Worm (Caenorhabditis elegans) whole organism, late embryonic: Measurements from ENCODE around the gene srh-99.

Experiments used
- C38D4.7 ChIP-seq: fragments of 200-800 bp; sonication (Bioruptor generic); optimal IDR thresholded peaks from 2 replicates; lab custom pipeline; 2018; ENCODE audit warnings: mild to moderate bottlenecking, missing genetic modification characterization, moderate library complexity, missing compliant biosample characterization
- T23F11.4 ChIP-seq: fragments of 200-800 bp; sonication (Bioruptor generic); optimal IDR thresholded peaks from 2 replicates; lab custom pipeline; 2018; ENCODE audit warnings: mild to moderate bottlenecking, missing genetic modification characterization, missing compliant biosample characterization
- Y22D7AL.16 ChIP-seq: sonication (generic microtip); optimal IDR thresholded peaks from 2 replicates; lab custom pipeline; 2016; ENCODE audit warnings: missing genetic modification characterization, missing compliant biosample characterization
- ahr-1 ChIP-seq: sonication (generic microtip); optimal IDR thresholded peaks from 2 replicates; lab custom pipeline; 2016; ENCODE audit warnings: missing genetic modification characterization, missing compliant biosample characterization
- ama-1 ChIP-seq: fragments of 150-350 bp; optimal IDR thresholded peaks from 2 replicates; lab custom pipeline; 2014
- ceh-14 ChIP-seq: sonication (generic microtip); optimal IDR thresholded peaks from 2 replicates; lab custom pipeline; 2016; ENCODE audit warnings: missing genotype, missing genetic modification characterization, missing compliant biosample characterization
- ceh-19 ChIP-seq: fragments of 200-800 bp; sonication (Bioruptor generic); optimal IDR thresholded peaks from 2 replicates; lab custom pipeline; 2018; ENCODE audit warnings: mild to moderate bottlenecking, missing genetic modification characterization, missing compliant biosample characterization
- ceh-22 ChIP-seq: sonication (generic microtip); optimal IDR thresholded peaks from 2 replicates; lab custom pipeline; 2017; ENCODE audit warnings: missing biosample characterization, missing genetic modification characterization
- ceh-24 ChIP-seq: sonication (generic microtip); optimal IDR thresholded peaks from 2 replicates; lab custom pipeline; 2016; ENCODE audit warnings: mild to moderate bottlenecking, missing genetic modification characterization, missing compliant biosample characterization
- ceh-34 ChIP-seq: sonication (generic microtip); optimal IDR thresholded peaks from 2 replicates; lab custom pipeline; 2016; ENCODE audit warnings: mild to moderate bottlenecking, missing genetic modification characterization, missing compliant biosample characterization
- ceh-48 ChIP-seq: sonication (generic microtip); optimal IDR thresholded peaks from 2 replicates; lab custom pipeline; 2016; ENCODE audit warnings: missing genetic modification characterization, inconsistent platforms, missing compliant biosample characterization
- ceh-9 ChIP-seq: sonication (generic microtip); optimal IDR thresholded peaks from 2 replicates; lab custom pipeline; 2016; ENCODE audit warnings: mild to moderate bottlenecking, missing genetic modification characterization, inconsistent platforms, missing compliant biosample characterization
- che-1 ChIP-seq: sonication (generic microtip); optimal IDR thresholded peaks from 2 replicates; lab custom pipeline; 2016; ENCODE audit warnings: mild to moderate bottlenecking, missing genetic modification characterization, missing compliant biosample characterization
- dve-1 ChIP-seq: sonication (generic microtip); optimal IDR thresholded peaks from 2 replicates; lab custom pipeline; 2017; ENCODE audit warnings: antibody characterized with exemption, mild to moderate bottlenecking, missing genetic modification characterization, missing compliant biosample characterization
- eyg-1 ChIP-seq: sonication (generic microtip); optimal IDR thresholded peaks from 2 replicates; lab custom pipeline; 2016; ENCODE audit warnings: missing genotype, missing genetic modification characterization, missing compliant biosample characterization
- fax-1 ChIP-seq: sonication (generic microtip); optimal IDR thresholded peaks from 2 replicates; lab custom pipeline; 2016; ENCODE audit warnings: missing genotype, missing genetic modification characterization, missing compliant biosample characterization
- fkh-10 ChIP-seq: fragments of 150-350 bp; optimal IDR thresholded peaks from 2 replicates; lab custom pipeline; 2014; ENCODE audit warnings: missing biosample characterization, missing genetic modification reagents, missing genetic modification characterization
- fkh-6 ChIP-seq: sonication (generic microtip); optimal IDR thresholded peaks from 2 replicates; lab custom pipeline; 2016; ENCODE audit warnings: missing genetic modification characterization, missing compliant biosample characterization
- hlh-13 ChIP-seq: fragments of 200-800 bp; sonication (Bioruptor generic); optimal IDR thresholded peaks from 2 replicates; lab custom pipeline; 2018; ENCODE audit warnings: mild to moderate bottlenecking, missing genetic modification characterization, missing compliant biosample characterization
- hlh-15 ChIP-seq: sonication (generic microtip); optimal IDR thresholded peaks from 2 replicates; lab custom pipeline; 2016; ENCODE audit warnings: missing genetic modification characterization, missing compliant biosample characterization
- hlh-30 ChIP-seq: sonication (generic microtip); optimal IDR thresholded peaks from 2 replicates; lab custom pipeline; 2017; ENCODE audit warnings: antibody characterized with exemption, missing genetic modification characterization, missing compliant biosample characterization; ENCODE audit not compliant: insufficient read depth
- lim-6 ChIP-seq: sonication (generic microtip); optimal IDR thresholded peaks from 2 replicates; lab custom pipeline; 2016; ENCODE audit warnings: missing genetic modification characterization, missing compliant biosample characterization
- lin-11 ChIP-seq: fragments of 200-800 bp; sonication (Bioruptor generic); optimal IDR thresholded peaks from 2 replicates; lab custom pipeline; 2018; ENCODE audit warnings: mild to moderate bottlenecking, missing genetic modification characterization, missing compliant biosample characterization
- madf-2 ChIP-seq: sonication (generic microtip); optimal IDR thresholded peaks from 2 replicates; lab custom pipeline; 2017; ENCODE audit warnings: missing genetic modification characterization, missing compliant biosample characterization
- mec-3 ChIP-seq: sonication (generic microtip); optimal IDR thresholded peaks from 2 replicates; lab custom pipeline; 2016; ENCODE audit warnings: borderline replicate concordance, missing genetic modification characterization, missing compliant biosample characterization
- nhr-232 ChIP-seq: sonication (generic microtip); optimal IDR thresholded peaks from 2 replicates; lab custom pipeline; 2016; ENCODE audit warnings: missing genetic modification characterization, missing compliant biosample characterization
- npax-4 ChIP-seq: sonication (generic microtip); optimal IDR thresholded peaks from 2 replicates; lab custom pipeline; 2016; ENCODE audit warnings: missing genetic modification characterization, missing compliant biosample characterization
- odd-2 ChIP-seq: sonication (generic microtip); optimal IDR thresholded peaks from 2 replicates; lab custom pipeline; 2017; ENCODE audit warnings: antibody characterized with exemption, mild to moderate bottlenecking, missing genetic modification characterization, missing compliant biosample characterization
- pat-9 ChIP-seq: fragments of 200-800 bp; sonication (Bioruptor generic); optimal IDR thresholded peaks from 2 replicates; lab custom pipeline; 2018; ENCODE audit warnings: mild to moderate bottlenecking, missing genetic modification characterization, moderate library complexity, missing compliant biosample characterization
- pax-1 ChIP-seq: fragments of 150-350 bp; optimal IDR thresholded peaks from 2 replicates; lab custom pipeline; 2014; ENCODE audit warnings: missing biosample characterization, missing genetic modification characterization
- pqm-1 ChIP-seq: sonication (generic microtip); optimal IDR thresholded peaks from 2 replicates; lab custom pipeline; 2016; ENCODE audit warnings: missing genetic modification characterization, missing compliant biosample characterization
- pros-1 ChIP-seq: fragments of 150-350 bp; optimal IDR thresholded peaks from 2 replicates; lab custom pipeline; 2014; ENCODE audit warnings: missing biosample characterization, missing genetic modification reagents, missing genetic modification characterization
- sdc-2 ChIP-seq: sonication (generic microtip); optimal IDR thresholded peaks from 2 replicates; lab custom pipeline; 2016; ENCODE audit warnings: missing genotype, missing genetic modification characterization, missing compliant biosample characterization
- sox-2 ChIP-seq: fragments of 200-800 bp; sonication (Bioruptor generic); IDR thresholded peaks from 2 replicates; pipeline ENCODE4 v1.3.6; 2022; ENCODE audit warnings: missing genetic modification reagents, missing genetic modification characterization, missing compliant biosample characterization
- sox-4 ChIP-seq: sonication (generic microtip); optimal IDR thresholded peaks from 2 replicates; lab custom pipeline; 2017; ENCODE audit warnings: mild to moderate bottlenecking, missing genetic modification characterization, inconsistent platforms, missing compliant biosample characterization
- syd-9 ChIP-seq: sonication (generic microtip); optimal IDR thresholded peaks from 2 replicates; lab custom pipeline; 2016; ENCODE audit warnings: mild to moderate bottlenecking, missing genetic modification characterization, moderate library complexity, missing compliant biosample characterization
- tbx-2 ChIP-seq: sonication (generic microtip); optimal IDR thresholded peaks from 2 replicates; lab custom pipeline; 2016; ENCODE audit warnings: missing genetic modification characterization, missing compliant biosample characterization
- ttx-3 ChIP-seq: sonication (generic microtip); optimal IDR thresholded peaks from 2 replicates; lab custom pipeline; 2016; ENCODE audit warnings: missing genetic modification reagents, missing genetic modification characterization, missing compliant biosample characterization
- unc-3 ChIP-seq, 2 experiments: fragments of 200-800 bp in 1 of 2; sonication (Bioruptor generic) in 1 of 2; sonication (generic microtip) in 1 of 2; conservative IDR thresholded peaks in 1 of 2; optimal IDR thresholded peaks in 1 of 2; 2 replicates each; pipeline versions ENCODE4 v1.3.6 to Lab custom; 2016 to 2022; ENCODE audit warnings: missing compliant biosample characterization in 2 of 2, missing genetic modification characterization in 2 of 2, missing genetic modification reagents in 1 of 2

The srh-99 gene

ce11 chrII:3681365-3682083 lies 34.8 kb downstream of the srh-99 start, which contains the start of gene F19B10.10:
Gene F19B10.10 (minus strand): TSS chrII:3681415.
- TF ChIP-seq ttx-3 (tag; lab: Kevin White, UChicago): no peak
- TF ChIP-seq fax-1 (tag; lab: Kevin White, UChicago): no peak
- TF ChIP-seq syd-9: no peak
- no peak for TF ChIP-seq pat-9 (tag; lab: Kevin White, UChicago)

- TF ChIP-seq fax-1 (tag; lab: Kevin White, UChicago) (no peak), sdc-2 (tag; lab: Kevin White, UChicago) (no peak), ceh-19 (GFP tag; lab: Kevin White, UChicago) (no peak), ahr-1 (tag; lab: Kevin White, UChicago) (no peak), che-1 (tag; lab: Kevin White, UChicago) (no peak), unc-3 (GFP tag; conservative IDR thresholded peaks at IDR 0.05; lab: Robert Waterston, UW) (no peak), unc-3 (tag; optimal IDR thresholded peaks at IDR 0.05; lab: Kevin White, UChicago) (no peak), ceh-14 (tag; lab: Kevin White, UChicago) (no peak), odd-2 (tag; lab: Kevin White, UChicago) (no peak), nhr-232 (tag; lab: Kevin White, UChicago) (no peak), fkh-10 (GFP tag; lab: Kevin White, UChicago) (no peak), fkh-6 (tag; lab: Kevin White, UChicago) (no peak), T23F11.4 (GFP tag; lab: Kevin White, UChicago) (no peak), ama-1 (lab: Kevin White, UChicago) (no peak), C38D4.7 (GFP tag; lab: Kevin White, UChicago) (no peak), ceh-34 (tag; lab: Kevin White, UChicago) (no peak), mec-3 (no peak), hlh-30 (no peak), hlh-13 (no peak), tbx-2 (tag; lab: Kevin White, UChicago) (no peak)
Measured at ce11 chrII:3680366-3680765, 36.0 kb downstream of the srh-99 start.

ce11 chrII:3678978-3679377 lies 37.4 kb downstream of the srh-99 start:
- TF ChIP-seq dve-1 (tag; lab: Kevin White, UChicago) (no peak), madf-2 (no peak), hlh-30 (no peak), tbx-2 (tag; lab: Kevin White, UChicago) (no peak), T23F11.4 (GFP tag; lab: Kevin White, UChicago) (no peak), eyg-1 (tag; lab: Kevin White, UChicago) (no peak), ceh-24 (tag; lab: Kevin White, UChicago) (no peak), pax-1 (tag; lab: Kevin White, UChicago) (no peak), che-1 (tag; lab: Kevin White, UChicago) (no peak), lim-6 (no peak), ceh-9 (tag; lab: Kevin White, UChicago) (no peak), lin-11 (tag; lab: Kevin White, UChicago) (no peak), ceh-22 (tag; lab: Kevin White, UChicago) (no peak), ceh-48 (tag; lab: Kevin White, UChicago) (no peak), sox-4 (tag; lab: Kevin White, UChicago) (no peak), hlh-15 (no peak), pros-1 (no peak)

- TF ChIP-seq sox-2 (GFP tag; lab: Robert Waterston, UW): no peak
- TF ChIP-seq Y22D7AL.16: no peak
- no peak for TF ChIP-seq pqm-1 (tag; lab: Kevin White, UChicago)
- no peak for TF ChIP-seq npax-4 (tag; lab: Kevin White, UChicago)
- TF ChIP-seq, all 69 proteins: peak for 0
Measured at ce11 chrII:3675176-3675575, 41.2 kb downstream of the srh-99 start, which contains the start of gene F19B10.2. Gene F19B10.2 (plus strand): TSS chrII:3675476.
